Worm (Caenorhabditis elegans) whole organism, L3 larva: ENCODE data around the gene T24H10.5.

Experiments
- R02D3.7 ChIP-seq: fragments of 150-350 bp; optimal IDR thresholded peaks from 2 replicates; lab custom pipeline; 2014; ENCODE audit warnings: missing biosample characterization, missing genetic modification characterization
- ZK546.5 ChIP-seq: sonication (generic microtip); optimal IDR thresholded peaks from 2 replicates; lab custom pipeline; 2017; ENCODE audit warnings: missing biosample characterization, missing genetic modification characterization
- aly-2 ChIP-seq: fragments of 150-350 bp; optimal IDR thresholded peaks from 2 replicates; lab custom pipeline; 2014; ENCODE audit warnings: missing biosample characterization, missing genetic modification characterization
- ama-1 ChIP-seq: fragments of 150-350 bp; optimal IDR thresholded peaks from 2 replicates; lab custom pipeline; 2018
- ceh-28 ChIP-seq: fragments of 150-350 bp; optimal IDR thresholded peaks from 2 replicates; lab custom pipeline; 2014; ENCODE audit warnings: missing biosample characterization, missing genetic modification reagents, missing genetic modification characterization
- ceh-82 ChIP-seq: fragments of 150-350 bp; optimal IDR thresholded peaks from 2 replicates; lab custom pipeline; 2014; ENCODE audit warnings: missing biosample characterization, missing genetic modification characterization
- ceh-9 ChIP-seq: sonication (generic microtip); optimal IDR thresholded peaks from 2 replicates; lab custom pipeline; 2018; ENCODE audit warnings: missing biosample characterization, missing genetic modification characterization
- daf-12 ChIP-seq: fragments of 150-350 bp; optimal IDR thresholded peaks from 2 replicates; lab custom pipeline; 2014; ENCODE audit warnings: missing biosample characterization, missing genetic modification reagents, missing genetic modification characterization
- egl-5 ChIP-seq: fragments of 150-350 bp; optimal IDR thresholded peaks from 2 replicates; lab custom pipeline; 2017; ENCODE audit warnings: missing biosample characterization, missing genetic modification reagents, missing genetic modification characterization, inconsistent platforms
- elt-3 ChIP-seq, 3 experiments: fragments of 150-350 bp in 1 of 3; sonication (generic microtip) in 2 of 3; optimal IDR thresholded peaks; 2 replicates in 2 of 3; 4 replicates in 1 of 3; lab custom pipeline; 2014 to 2017; ENCODE audit warnings: missing biosample characterization in 3 of 3, missing genetic modification characterization in 3 of 3
- eor-1 ChIP-seq, 2 experiments: fragments of 150-350 bp; optimal IDR thresholded peaks; 2 replicates each; lab custom pipeline; 2014 to 2018; ENCODE audit warnings: missing biosample characterization in 2 of 2, missing genetic modification characterization in 2 of 2
- fkh-10 ChIP-seq: sonication (generic microtip); optimal IDR thresholded peaks from 2 replicates; lab custom pipeline; 2017; ENCODE audit warnings: missing biosample characterization, missing genetic modification reagents, missing genetic modification characterization
- hmg-11 ChIP-seq: sonication (generic microtip); optimal IDR thresholded peaks from 2 replicates; lab custom pipeline; 2016; ENCODE audit warnings: missing genetic modification characterization, missing compliant biosample characterization
- jun-1 ChIP-seq: fragments of 150-350 bp; optimal IDR thresholded peaks from 2 replicates; lab custom pipeline; 2014; ENCODE audit warnings: missing biosample characterization, missing genetic modification reagents, missing genetic modification characterization
- lin-15B ChIP-seq: fragments of 150-350 bp; optimal IDR thresholded peaks from 2 replicates; lab custom pipeline; 2014; ENCODE audit warnings: missing biosample characterization, missing genetic modification characterization
- lsy-12 ChIP-seq: sonication (generic microtip); optimal IDR thresholded peaks from 2 replicates; lab custom pipeline; 2016; ENCODE audit warnings: mild to moderate bottlenecking, missing genetic modification characterization, missing compliant biosample characterization
- mml-1 ChIP-seq: fragments of 150-350 bp; sonication (generic microtip); optimal IDR thresholded peaks from 3 replicates; lab custom pipeline; 2014; ENCODE audit warnings: missing biosample characterization, missing genetic modification characterization
- nfya-1 ChIP-seq: sonication (generic microtip); optimal IDR thresholded peaks from 2 replicates; lab custom pipeline; 2017; ENCODE audit warnings: missing genetic modification characterization, mild to moderate bottlenecking, missing compliant biosample characterization, antibody characterized with exemption, moderate library complexity; ENCODE audit not compliant: insufficient read depth
- nhr-11 ChIP-seq: fragments of 150-350 bp; optimal IDR thresholded peaks from 2 replicates; lab custom pipeline; 2014; ENCODE audit warnings: missing biosample characterization, missing genetic modification characterization
- nhr-12 ChIP-seq: fragments of 150-350 bp; optimal IDR thresholded peaks from 2 replicates; lab custom pipeline; 2014; ENCODE audit warnings: missing biosample characterization, missing genetic modification characterization
- nhr-23 ChIP-seq: fragments of 150-350 bp; optimal IDR thresholded peaks from 2 replicates; lab custom pipeline; 2014; ENCODE audit warnings: missing biosample characterization, missing genetic modification reagents, missing genetic modification characterization
- nhr-237 ChIP-seq: fragments of 150-350 bp; optimal IDR thresholded peaks from 2 replicates; lab custom pipeline; 2014; ENCODE audit warnings: missing biosample characterization, missing genetic modification characterization
- nhr-25 ChIP-seq: sonication (generic microtip); optimal IDR thresholded peaks from 2 replicates; lab custom pipeline; 2017; ENCODE audit warnings: missing biosample characterization, missing genetic modification characterization
- nhr-28 ChIP-seq: fragments of 150-350 bp; optimal IDR thresholded peaks from 2 replicates; lab custom pipeline; 2014; ENCODE audit warnings: missing biosample characterization, missing genetic modification characterization
- nhr-43 ChIP-seq: sonication (generic microtip); optimal IDR thresholded peaks from 2 replicates; lab custom pipeline; 2016; ENCODE audit warnings: mild to moderate bottlenecking, missing genetic modification characterization, missing compliant biosample characterization; ENCODE audit not compliant: poor library complexity, severe bottlenecking
- nhr-67 ChIP-seq: fragments of 150-350 bp; optimal IDR thresholded peaks from 2 replicates; lab custom pipeline; 2014; ENCODE audit warnings: missing biosample characterization, missing genetic modification characterization
- nhr-76 ChIP-seq: fragments of 150-350 bp; sonication (generic microtip); optimal IDR thresholded peaks from 5 replicates; lab custom pipeline; 2014; ENCODE audit warnings: missing biosample characterization, missing genetic modification characterization
- nhr-77 ChIP-seq: fragments of 150-350 bp; optimal IDR thresholded peaks from 2 replicates; lab custom pipeline; 2014; ENCODE audit warnings: missing biosample characterization, missing genetic modification characterization
- pha-4 ChIP-seq: fragments of 150-350 bp; optimal IDR thresholded peaks from 2 replicates; lab custom pipeline; 2014; ENCODE audit warnings: missing biosample characterization, missing genetic modification reagents, missing genetic modification characterization
- pqm-1 ChIP-seq: fragments of 150-350 bp; optimal IDR thresholded peaks from 2 replicates; lab custom pipeline; 2017; ENCODE audit warnings: missing biosample characterization, missing genetic modification characterization, inconsistent platforms
- sea-2 ChIP-seq: fragments of 150-350 bp; sonication (generic microtip); optimal IDR thresholded peaks from 4 replicates; lab custom pipeline; 2014; ENCODE audit warnings: missing biosample characterization, missing genetic modification reagents, missing genetic modification characterization
- skn-1 ChIP-seq: fragments of 150-350 bp; optimal IDR thresholded peaks from 2 replicates; lab custom pipeline; 2014; ENCODE audit warnings: missing biosample characterization, missing genetic modification characterization
- snpc-4 ChIP-seq: fragments of 150-350 bp; optimal IDR thresholded peaks from 2 replicates; lab custom pipeline; 2014; ENCODE audit warnings: missing biosample characterization, missing genetic modification characterization
- tbx-2 ChIP-seq: sonication (generic microtip); optimal IDR thresholded peaks from 2 replicates; lab custom pipeline; 2016; ENCODE audit warnings: mild to moderate bottlenecking, missing genetic modification characterization, missing compliant biosample characterization
- unc-62 ChIP-seq: fragments of 150-350 bp; sonication (generic microtip); optimal IDR thresholded peaks from 4 replicates; lab custom pipeline; 2014; ENCODE audit warnings: missing biosample characterization, missing genetic modification reagents, missing genetic modification characterization
- zag-1 ChIP-seq: fragments of 150-350 bp; optimal IDR thresholded peaks from 2 replicates; lab custom pipeline; 2014; ENCODE audit warnings: missing biosample characterization, missing genetic modification characterization
- ztf-11 ChIP-seq: fragments of 150-350 bp; optimal IDR thresholded peaks from 2 replicates; lab custom pipeline; 2014; ENCODE audit warnings: missing biosample characterization, missing genetic modification characterization
- ztf-4 ChIP-seq: fragments of 150-350 bp; optimal IDR thresholded peaks from 2 replicates; lab custom pipeline; 2014; ENCODE audit warnings: missing biosample characterization, missing genetic modification characterization

Gene T24H10.5

ce11 chrII:9141110-9141509 lies 40.2 kb downstream of the T24H10.5 start:
- TF ChIP-seq elt-3 (tag; optimal IDR thresholded peaks at IDR 0.05; lab: Kevin White, UChicago) = no peak
- no peak for TF ChIP-seq ama-1 (lab: Kevin White, UChicago)
- no peak for TF ChIP-seq ceh-9 (tag; lab: Kevin White, UChicago)
- TF ChIP-seq nhr-77 (tag; lab: Kevin White, UChicago) = no peak
- no peak for TF ChIP-seq skn-1
- no peak for TF ChIP-seq nhr-76 (tag; lab: Kevin White, UChicago)
- no peak for TF ChIP-seq tbx-2

- no peak for TF ChIP-seq jun-1 (tag; lab: Kevin White, UChicago)
- TF ChIP-seq lsy-12 = no peak
- no peak for TF ChIP-seq elt-3 (tag; optimal IDR thresholded peaks at IDR 0.05; lab: Kevin White, UChicago)
- no peak for TF ChIP-seq pqm-1
- TF ChIP-seq nhr-67 (tag; lab: Kevin White, UChicago) = no peak
- no peak for TF ChIP-seq nhr-23 (tag; lab: Kevin White, UChicago)
- TF ChIP-seq R02D3.7 (tag; lab: Kevin White, UChicago) = no peak
- TF ChIP-seq zag-1 = no peak
- TF ChIP-seq nhr-237 (tag; lab: Kevin White, UChicago) = no peak
- no peak for TF ChIP-seq ceh-82
- TF ChIP-seq unc-62 = no peak
- TF ChIP-seq ceh-28 = no peak
- TF ChIP-seq lin-15B = no peak
- TF ChIP-seq snpc-4 (tag; lab: Kevin White, UChicago) = no peak
These were observed 42.9 kb downstream of the T24H10.5 start for ce11 chrII:9143795-9144194.

- TF ChIP-seq nhr-28 (tag; lab: Kevin White, UChicago) (no peak), aly-2 (no peak), ZK546.5 (tag; lab: Kevin White, UChicago) (no peak), hmg-11 (tag; lab: Kevin White, UChicago) (no peak), nhr-237 (tag; lab: Kevin White, UChicago) (no peak), ztf-4 (tag; lab: Kevin White, UChicago) (no peak), egl-5 (tag; lab: Kevin White, UChicago) (no peak), nhr-43 (tag; lab: Kevin White, UChicago) (no peak), fkh-10 (no peak)
These were observed 43.5 kb downstream of the T24H10.5 start for ce11 chrII:9144366-9144765.

- TF ChIP-seq unc-62 (no peak), ztf-4 (tag; lab: Kevin White, UChicago) (no peak), nhr-23 (tag; lab: Kevin White, UChicago) (no peak), tbx-2 (no peak), ztf-11 (tag; lab: Kevin White, UChicago) (no peak), pha-4 (tag; lab: Kevin White, UChicago) (no peak), lsy-12 (no peak), zag-1 (no peak), mml-1 (tag; lab: Kevin White, UChicago) (no peak), sea-2 (no peak)
These were observed 45.1 kb downstream of the T24H10.5 start, which contains the start of gene W07A12.4 for ce11 chrII:9145961-9146360. TSS of gene W07A12.4 (plus strand) at chrII:9146261.

- TF ChIP-seq daf-12 (tag; lab: Kevin White, UChicago) (no peak), nhr-67 (tag; lab: Kevin White, UChicago) (no peak), nfya-1 (no peak), nhr-25 (tag; lab: Kevin White, UChicago) (no peak), lsy-12 (no peak), nhr-11 (tag; lab: Kevin White, UChicago) (no peak), skn-1 (no peak), mml-1 (tag; lab: Kevin White, UChicago) (no peak), nhr-12 (tag; lab: Kevin White, UChicago) (no peak), R02D3.7 (tag; lab: Kevin White, UChicago) (no peak), fkh-10 (no peak), eor-1 (tag; optimal IDR thresholded peaks at IDR 0.05; lab: Kevin White, UChicago) (no peak)
These were observed 47.2 kb downstream of the T24H10.5 start for ce11 chrII:9148079-9148478.
